Worm (Caenorhabditis elegans) whole organism, mixed stage, embryonic: Measurements from ENCODE around the gene cest-31.

Experiments used
- pha-4 ChIP-seq: fragments of 150-350 bp; optimal IDR thresholded peaks from 2 replicates; lab custom pipeline; 2018; ENCODE audit warnings: missing biosample characterization, missing genetic modification reagents, missing genetic modification characterization
- ztf-11 ChIP-seq: fragments of 150-350 bp; optimal IDR thresholded peaks from 2 replicates; lab custom pipeline; 2014; ENCODE audit warnings: missing biosample characterization, missing genetic modification characterization

DNA sequence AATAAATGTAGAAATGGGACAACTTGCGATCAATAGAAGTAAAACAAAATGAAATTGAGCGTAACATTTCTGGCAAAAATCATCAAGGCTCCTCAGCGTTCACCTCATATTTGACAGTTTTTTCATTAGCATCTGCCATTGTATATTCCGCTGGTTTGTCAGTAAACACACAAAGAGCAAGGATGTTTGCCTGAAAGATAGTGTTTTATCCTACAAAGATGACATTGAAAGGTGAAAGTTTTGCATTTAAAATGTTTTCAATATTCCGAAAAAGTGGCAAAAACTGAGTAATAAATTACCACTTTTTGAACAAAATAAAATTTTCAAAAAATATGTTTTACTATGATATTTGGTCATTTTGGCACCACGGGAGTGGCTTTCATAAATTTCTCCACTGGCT, 11.9 kb downstream of the cest-31 start:
- TF ChIP-seq ztf-11 (no peak), pha-4 (tag; lab: Kevin White, UChicago) (no peak)
